Fruit fly (Drosophila melanogaster): ENCODE measurements around the gene CG32024.

DNA sequence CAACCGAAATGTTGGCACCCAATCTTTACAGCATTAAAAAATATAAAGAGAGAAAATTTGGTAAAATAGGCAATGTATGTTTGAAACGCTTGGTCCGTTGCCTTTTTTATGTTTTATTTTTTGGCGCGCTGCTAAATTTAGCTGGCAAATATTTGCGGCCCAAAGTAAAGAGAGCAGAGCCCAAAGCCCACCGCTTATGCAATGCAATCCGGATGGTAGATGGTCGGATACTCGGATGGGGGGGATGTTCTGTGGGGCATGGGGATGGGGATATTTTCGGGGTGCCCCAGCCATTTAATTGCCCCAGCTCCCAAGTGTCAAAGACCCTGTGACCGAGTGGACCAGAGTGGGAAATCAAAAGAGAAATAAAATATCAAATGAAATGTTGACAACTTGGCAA lies 47.9 kb downstream of the CG32024 start:
- TF ChIP-seq CG8478 (optimal IDR thresholded peaks at IDR 0.05) (no peak), CTCF (optimal IDR thresholded peaks at IDR 0.05) (no peak)
